Worm (Caenorhabditis elegans) whole organism, young adult: Measurements from ENCODE around the gene M03F8.1.
A peak's percentile ranks its signal among the peaks of the same experiment; 100 is the strongest.

Experiments
- B0261.1 ChIP-seq: sonication (generic microtip); optimal IDR thresholded peaks from 2 replicates; lab custom pipeline; 2016; ENCODE audit warnings: mild to moderate bottlenecking, missing genetic modification characterization, moderate library complexity, missing compliant biosample characterization
- B0336.3 ChIP-seq: fragments of 200-800 bp; sonication (Bioruptor generic); IDR thresholded peaks from 2 replicates; pipeline ENCODE4 v1.3.6; 2022; ENCODE audit warnings: missing genetic modification characterization, missing compliant biosample characterization
- F10E7.11 ChIP-seq: sonication (generic microtip); optimal IDR thresholded peaks from 2 replicates; lab custom pipeline; 2017; ENCODE audit warnings: mild to moderate bottlenecking, missing genetic modification characterization, moderate library complexity, missing compliant biosample characterization
- F37B4.10 ChIP-seq: fragments of 200-800 bp; sonication (Bioruptor generic); IDR thresholded peaks from 2 replicates; pipeline ENCODE4 v1.3.6; 2022; ENCODE audit warnings: missing genetic modification characterization, missing compliant biosample characterization
- F39B2.1 ChIP-seq: fragments of 200-800 bp; sonication (Bioruptor generic); IDR thresholded peaks from 2 replicates; pipeline ENCODE4 v1.3.6; 2022; ENCODE audit warnings: missing genetic modification reagents, missing genetic modification characterization, missing compliant biosample characterization
- F55B11.4 ChIP-seq: sonication (generic microtip); optimal IDR thresholded peaks from 2 replicates; lab custom pipeline; 2016; ENCODE audit warnings: missing compliant biosample characterization, missing genetic modification characterization, borderline replicate concordance; ENCODE audit not compliant: insufficient read depth
- F57A8.1 ChIP-seq: fragments of 200-800 bp; sonication (Bioruptor generic); optimal IDR thresholded peaks from 2 replicates; lab custom pipeline; 2018; ENCODE audit warnings: mild to moderate bottlenecking, missing genetic modification characterization, moderate library complexity, missing compliant biosample characterization
- F57C9.4 ChIP-seq: sonication (generic microtip); optimal IDR thresholded peaks from 2 replicates; lab custom pipeline; 2017; ENCODE audit warnings: mild to moderate bottlenecking, missing genetic modification characterization, missing compliant biosample characterization
- K11D2.4 ChIP-seq: fragments of 200-800 bp; sonication (Bioruptor generic); IDR thresholded peaks from 2 replicates; pipeline ENCODE4 v1.3.6; 2022; ENCODE audit warnings: missing genetic modification reagents, missing genetic modification characterization, missing compliant biosample characterization
- Y53F4B.3 ChIP-seq: fragments of 200-800 bp; sonication (Bioruptor generic); IDR thresholded peaks from 2 replicates; pipeline ENCODE4 v1.3.6; 2022; ENCODE audit warnings: missing genetic modification reagents, missing genetic modification characterization, missing compliant biosample characterization
- Y67H2A.10 ChIP-seq: fragments of 200-800 bp; sonication (Bioruptor generic); conservative IDR thresholded peaks from 2 replicates; pipeline ENCODE4 v1.3.6; 2022; ENCODE audit warnings: missing genetic modification reagents, missing genetic modification characterization, missing compliant biosample characterization
- Y79H2A.3 ChIP-seq: fragments of 200-800 bp; sonication (Bioruptor generic); conservative IDR thresholded peaks from 2 replicates; pipeline ENCODE4 v1.3.6; 2022; ENCODE audit warnings: missing genetic modification reagents, missing genetic modification characterization, missing compliant biosample characterization
- ZK185.1 ChIP-seq: sonication (generic microtip); optimal IDR thresholded peaks from 2 replicates; lab custom pipeline; 2016; ENCODE audit warnings: mild to moderate bottlenecking, missing genetic modification characterization, missing compliant biosample characterization; ENCODE audit not compliant: poor library complexity, severe bottlenecking
- akir-1 ChIP-seq: fragments of 200-800 bp; sonication (Bioruptor generic); optimal IDR thresholded peaks from 2 replicates; lab custom pipeline; 2018; ENCODE audit warnings: mild to moderate bottlenecking, missing genetic modification characterization, moderate library complexity, missing compliant biosample characterization
- atf-7 ChIP-seq: sonication (generic microtip); optimal IDR thresholded peaks from 2 replicates; lab custom pipeline; 2017; ENCODE audit warnings: mild to moderate bottlenecking, missing genetic modification characterization, missing compliant biosample characterization
- attf-5 ChIP-seq: fragments of 200-800 bp; sonication (Bioruptor generic); optimal IDR thresholded peaks from 2 replicates; lab custom pipeline; 2018; ENCODE audit warnings: mild to moderate bottlenecking, missing genetic modification characterization, missing compliant biosample characterization
- bed-2 ChIP-seq: fragments of 200-800 bp; sonication (Bioruptor generic); IDR thresholded peaks from 2 replicates; pipeline ENCODE4 v1.3.6; 2022; ENCODE audit warnings: missing genetic modification reagents, missing genetic modification characterization, missing compliant biosample characterization
- cebp-2 ChIP-seq: fragments of 200-800 bp; sonication (Bioruptor generic); IDR thresholded peaks from 2 replicates; pipeline ENCODE4 v1.3.6; 2022; ENCODE audit warnings: missing genetic modification characterization, missing compliant biosample characterization
- ceh-40 ChIP-seq: fragments of 200-800 bp; sonication (Bioruptor generic); IDR thresholded peaks from 2 replicates; pipeline ENCODE4 v1.3.6; 2022; ENCODE audit warnings: missing genetic modification characterization, missing compliant biosample characterization
- dox-1 ChIP-seq: fragments of 200-800 bp; sonication (Bioruptor generic); IDR thresholded peaks from 2 replicates; pipeline ENCODE4 v1.3.6; 2022; ENCODE audit warnings: missing genetic modification reagents, missing genetic modification characterization, missing compliant biosample characterization
- dpl-1 ChIP-seq: fragments of 150-350 bp; optimal IDR thresholded peaks from 2 replicates; lab custom pipeline; 2014; ENCODE audit warnings: missing biosample characterization, missing genetic modification reagents, missing genetic modification characterization
- efl-1 ChIP-seq: fragments of 150-350 bp; optimal IDR thresholded peaks from 2 replicates; lab custom pipeline; 2014; ENCODE audit warnings: missing biosample characterization, missing genetic modification reagents, missing genetic modification characterization
- egrh-3 ChIP-seq: fragments of 200-800 bp; sonication (Bioruptor generic); IDR thresholded peaks from 2 replicates; pipeline ENCODE4 v1.3.6; 2022; ENCODE audit warnings: missing genetic modification reagents, missing genetic modification characterization, missing compliant biosample characterization
- hlh-12 ChIP-seq: sonication (generic microtip); optimal IDR thresholded peaks from 2 replicates; lab custom pipeline; 2016; ENCODE audit warnings: missing genetic modification characterization, missing compliant biosample characterization
- hlh-26 ChIP-seq: fragments of 200-800 bp; sonication (Bioruptor generic); conservative IDR thresholded peaks from 2 replicates; pipeline ENCODE4 v1.3.6; 2022; ENCODE audit warnings: missing genetic modification reagents, missing genetic modification characterization, missing compliant biosample characterization
- hmg-20 ChIP-seq: fragments of 200-800 bp; sonication (Bioruptor generic); IDR thresholded peaks from 2 replicates; pipeline ENCODE4 v1.3.6; 2022; ENCODE audit warnings: missing genetic modification reagents, missing genetic modification characterization, missing compliant biosample characterization
- let-526 ChIP-seq: fragments of 200-800 bp; sonication (Bioruptor generic); IDR thresholded peaks from 2 replicates; pipeline ENCODE4 v1.3.6; 2022; ENCODE audit warnings: missing genetic modification reagents, missing genetic modification characterization, missing compliant biosample characterization
- madf-10 ChIP-seq: sonication (generic microtip); optimal IDR thresholded peaks from 2 replicates; lab custom pipeline; 2016; ENCODE audit warnings: mild to moderate bottlenecking, missing genetic modification characterization, missing compliant biosample characterization
- madf-6 ChIP-seq: fragments of 200-800 bp; sonication (Bioruptor generic); IDR thresholded peaks from 2 replicates; pipeline ENCODE4 v1.3.6; 2022; ENCODE audit warnings: missing genetic modification reagents, missing genetic modification characterization, missing compliant biosample characterization
- mcd-1 ChIP-seq: fragments of 200-800 bp; sonication (Bioruptor generic); IDR thresholded peaks from 2 replicates; pipeline ENCODE4 v1.3.6; 2022; ENCODE audit warnings: missing genetic modification reagents, missing genetic modification characterization, missing compliant biosample characterization
- nhr-179 ChIP-seq: sonication (generic microtip); optimal IDR thresholded peaks from 2 replicates; lab custom pipeline; 2016; ENCODE audit warnings: mild to moderate bottlenecking, missing genetic modification characterization, missing compliant biosample characterization
- pbrm-1 ChIP-seq: fragments of 200-800 bp; sonication (Bioruptor generic); IDR thresholded peaks from 2 replicates; pipeline ENCODE4 v1.3.6; 2022; ENCODE audit warnings: missing genetic modification reagents, missing genetic modification characterization, missing compliant biosample characterization
- pha-4 ChIP-seq: fragments of 150-350 bp; sonication (generic microtip); optimal IDR thresholded peaks from 2 replicates; lab custom pipeline; 2014; ENCODE audit warnings: missing biosample characterization, missing genetic modification reagents, missing genetic modification characterization
- sdz-38 ChIP-seq: sonication (generic microtip); optimal IDR thresholded peaks from 2 replicates; lab custom pipeline; 2016; ENCODE audit warnings: missing genotype, missing genetic modification characterization, missing compliant biosample characterization
- sea-2 ChIP-seq: fragments of 200-800 bp; sonication (Bioruptor generic); IDR thresholded peaks from 2 replicates; pipeline ENCODE4 v1.3.6; 2022; ENCODE audit warnings: missing genetic modification characterization, missing compliant biosample characterization
- snpc-1.3 ChIP-seq: sonication (generic microtip); optimal IDR thresholded peaks from 2 replicates; lab custom pipeline; 2017; ENCODE audit warnings: missing genetic modification characterization, mild to moderate bottlenecking, missing compliant biosample characterization, antibody characterized with exemption, moderate library complexity, missing genotype, missing genetic modification reagents; ENCODE audit not compliant: insufficient read depth
- snpc-4 ChIP-seq, 5 experiments: fragments of 150-350 bp in 1 of 5; sonication (generic microtip) in 4 of 5; optimal IDR thresholded peaks; 2 replicates each; lab custom pipeline; 2014 to 2018; ENCODE audit warnings: missing genetic modification characterization in 5 of 5, missing biosample characterization in 3 of 5, antibody characterized with exemption in 2 of 5, mild to moderate bottlenecking in 2 of 5, missing compliant biosample characterization in 2 of 5, missing genotype in 2 of 5, moderate library complexity in 2 of 5, missing genetic modification reagents in 1 of 5
- tbp1 ChIP-seq: fragments of 200-800 bp; sonication (Bioruptor generic); optimal IDR thresholded peaks from 2 replicates; lab custom pipeline; 2018; ENCODE audit warnings: mild to moderate bottlenecking, missing genetic modification characterization, missing compliant biosample characterization
- zfh-2 ChIP-seq: fragments of 200-800 bp; sonication (Bioruptor generic); conservative IDR thresholded peaks from 2 replicates; pipeline ENCODE4 v1.3.6; 2022; ENCODE audit warnings: missing genetic modification reagents, missing genetic modification characterization, missing compliant biosample characterization
- zim-3 ChIP-seq: sonication (generic microtip); optimal IDR thresholded peaks from 2 replicates; lab custom pipeline; 2017; ENCODE audit warnings: mild to moderate bottlenecking, missing genetic modification characterization, moderate library complexity, missing compliant biosample characterization
- ztf-18 ChIP-seq: sonication (generic microtip); optimal IDR thresholded peaks from 2 replicates; lab custom pipeline; 2016; ENCODE audit warnings: missing genotype, mild to moderate bottlenecking, missing genetic modification characterization, missing compliant biosample characterization
- ztf-22 ChIP-seq: fragments of 200-800 bp; sonication (Bioruptor generic); optimal IDR thresholded peaks from 2 replicates; lab custom pipeline; 2018; ENCODE audit warnings: mild to moderate bottlenecking, missing genetic modification characterization, moderate library complexity, missing compliant biosample characterization
- ztf-6 ChIP-seq: fragments of 200-800 bp; sonication (Bioruptor generic); IDR thresholded peaks from 2 replicates; pipeline ENCODE4 v1.3.6; 2022; ENCODE audit warnings: missing genetic modification reagents, missing genetic modification characterization, missing compliant biosample characterization

The M03F8.1 gene

DNA sequence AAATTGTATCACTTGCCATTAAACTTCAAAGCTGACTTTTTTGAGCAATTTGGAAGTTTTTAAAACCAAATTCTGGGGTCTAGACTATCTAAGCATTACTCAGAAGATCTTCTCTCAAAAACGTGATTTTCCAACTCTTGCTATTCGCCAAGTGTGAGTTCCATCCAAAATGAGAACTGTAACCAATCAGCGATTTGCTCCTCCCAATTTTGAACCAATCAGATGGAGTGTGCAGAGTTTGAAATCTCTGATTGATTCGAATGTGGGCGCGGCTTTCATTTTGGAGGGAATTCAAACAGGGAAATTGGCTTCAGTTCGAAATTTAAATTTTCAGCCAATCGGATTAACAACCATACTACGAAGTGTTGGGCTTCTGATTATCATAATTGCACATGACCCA, 1.9 kb downstream of the M03F8.1 start:
- TF ChIP-seq F39B2.1 (no peak), snpc-4 (GFP tag; optimal IDR thresholded peaks at IDR 0.05; lab: Kevin White, UChicago) (no peak), snpc-4 (tag; optimal IDR thresholded peaks at IDR 0.05; lab: Kevin White, UChicago) (no peak), K11D2.4 (GFP tag; lab: Robert Waterston, UW) (no peak), zim-3 (tag; lab: Kevin White, UChicago) (no peak), pha-4 (tag; lab: Kevin White, UChicago) (no peak), nhr-179 (tag; lab: Kevin White, UChicago) (no peak), sdz-38 (tag; lab: Kevin White, UChicago) (no peak), F10E7.11 (tag; lab: Kevin White, UChicago) (no peak), zfh-2 (no peak), F57A8.1 (GFP tag; lab: Kevin White, UChicago) (no peak), F57C9.4 (no peak), snpc-1.3 (tag; lab: Kevin White, UChicago) (no peak), attf-5 (GFP tag; lab: Kevin White, UChicago) (no peak), dox-1 (GFP tag; lab: Robert Waterston, UW) (no peak), madf-6 (GFP tag; lab: Robert Waterston, UW) (no peak)

DNA sequence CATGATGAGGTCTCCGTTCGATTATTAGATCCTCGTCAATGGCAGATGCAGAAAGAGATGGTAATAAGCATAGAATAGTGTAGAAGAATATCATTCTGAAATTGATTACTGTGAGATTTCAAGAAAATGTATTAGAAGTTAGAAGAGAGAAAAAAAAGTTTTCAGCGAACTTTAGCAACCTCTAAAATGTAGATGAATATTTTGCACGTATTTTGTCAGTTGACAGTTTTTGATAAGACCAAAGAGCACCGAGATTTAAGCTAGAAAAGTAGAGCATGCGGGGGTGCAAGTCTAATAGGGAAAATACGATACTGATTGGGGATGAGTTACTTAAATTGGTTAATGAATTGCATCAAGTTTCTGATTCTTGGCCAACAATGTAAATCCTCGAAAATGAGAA, 3.5 kb downstream of the M03F8.1 start, which contains the start of gene M03F8.6:
Gene M03F8.6, minus strand, starts transcription at position 101 of the 400 bp plus-strand sequence.
- TF ChIP-seq hlh-12 (tag; lab: Kevin White, UChicago) (no peak), ceh-40 (GFP tag; lab: Robert Waterston, UW) (no peak), tbp1 (no peak), Y53F4B.3 (GFP tag; lab: Robert Waterston, UW) (no peak), F55B11.4 (tag; lab: Kevin White, UChicago) (no peak), ztf-6 (GFP tag; lab: Robert Waterston, UW) (no peak), Y67H2A.10 (GFP tag; lab: Robert Waterston, UW) (no peak), B0261.1 (tag; lab: Kevin White, UChicago) (no peak), F37B4.10 (GFP tag; lab: Robert Waterston, UW) (no peak), ZK185.1 (no peak), dpl-1 (GFP tag; lab: Kevin White, UChicago) (no peak), let-526 (GFP tag; lab: Robert Waterston, UW) (no peak), hlh-26 (GFP tag; lab: Robert Waterston, UW) (no peak), atf-7 (no peak), zim-3 (tag; lab: Kevin White, UChicago) (no peak), hmg-20 (GFP tag; lab: Robert Waterston, UW) (no peak)

DNA sequence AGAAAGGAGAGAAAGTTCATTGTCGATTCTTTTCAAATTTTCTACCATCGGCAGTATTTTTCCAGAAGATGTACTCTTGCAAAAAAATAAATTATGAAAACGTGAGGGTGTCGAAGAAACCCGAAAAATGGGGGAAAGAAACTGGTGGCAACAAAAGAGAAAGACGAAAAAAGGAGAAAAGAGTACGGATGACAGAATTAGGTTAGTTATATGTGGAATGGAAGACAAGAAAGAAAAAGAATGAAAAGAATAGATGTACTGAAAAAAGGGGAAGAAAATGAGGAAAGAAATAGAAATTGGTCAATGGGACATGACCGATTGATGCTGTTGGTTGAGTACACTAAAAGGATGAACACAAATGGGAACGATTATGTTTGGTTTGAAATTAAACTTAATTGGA, 4.4 kb downstream of the M03F8.1 start:
- TF ChIP-seq F57C9.4 = no peak

DNA sequence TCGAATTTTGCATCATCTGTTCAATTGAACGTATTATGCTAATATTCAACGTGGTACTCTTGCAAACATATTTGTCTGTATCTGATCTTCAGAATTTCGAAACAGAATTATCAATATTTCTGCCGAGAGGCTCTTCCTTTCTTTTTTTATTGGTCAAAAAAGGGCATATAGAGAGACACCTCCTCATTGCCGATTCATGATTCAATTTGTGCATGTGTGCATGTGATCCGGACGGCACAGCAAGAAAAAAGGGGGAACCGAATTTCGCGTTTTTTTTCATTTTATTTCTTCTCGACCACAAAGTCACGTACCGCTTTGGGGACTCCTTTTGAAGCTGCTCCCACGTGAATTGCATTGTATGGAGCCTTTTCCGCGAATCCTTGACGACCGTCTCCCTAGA, 10.3 kb downstream of the M03F8.1 start, which contains the start of gene mcp-1:
Gene mcp-1, plus strand, starts transcription at position 292 of the 400 bp plus-strand sequence.
- no peak for TF ChIP-seq B0336.3
- 0 out of 2 replicates have a peak, but pooled peaks have one; percentile 16 for TF ChIP-seq cebp-2

DNA sequence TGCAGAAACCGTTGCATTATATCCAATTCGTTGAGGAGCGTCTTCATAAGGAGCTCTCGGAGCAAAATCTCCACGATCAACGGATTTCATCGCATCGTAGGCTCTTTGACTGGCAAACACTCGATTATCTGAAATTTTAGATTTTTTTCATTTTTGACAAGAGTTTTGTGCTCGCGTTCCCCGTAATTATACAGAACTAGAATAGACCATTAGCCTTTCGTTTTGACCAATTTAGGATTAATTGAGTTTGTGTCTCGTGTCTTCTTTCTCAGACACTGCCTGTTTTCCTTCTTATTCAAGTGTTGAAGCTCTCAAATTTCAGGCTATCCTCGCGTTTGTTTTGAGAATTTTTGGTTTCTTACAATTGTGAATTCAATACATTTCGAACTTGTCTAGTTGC, 11.9 kb downstream of the M03F8.1 start:
- TF ChIP-seq mcd-1 (GFP tag; lab: Robert Waterston, UW) (no peak), hmg-20 (GFP tag; lab: Robert Waterston, UW) (no peak), madf-10 (no peak), egrh-3 (no peak), pbrm-1 (no peak), Y79H2A.3 (GFP tag; lab: Robert Waterston, UW) (no peak), F37B4.10 (GFP tag; lab: Robert Waterston, UW) (no peak), ztf-22 (GFP tag; lab: Kevin White, UChicago) (no peak), bed-2 (no peak), ztf-18 (tag; lab: Kevin White, UChicago) (no peak), sea-2 (no peak), efl-1 (no peak), akir-1 (GFP tag; lab: Kevin White, UChicago) (no peak), zim-3 (tag; lab: Kevin White, UChicago) (no peak)
